Worm (Caenorhabditis elegans) whole organism, midembryonic: ENCODE results near the gene srx-119.

Experiments used
- T22C8.4 ChIP-seq: fragments of 200-800 bp; sonication (Bioruptor generic); IDR thresholded peaks from 2 replicates; pipeline ENCODE4 v1.3.6; 2022; ENCODE audit warnings: missing genetic modification characterization, missing compliant biosample characterization
- klf-2 ChIP-seq: fragments of 200-800 bp; sonication (Bioruptor generic); conservative IDR thresholded peaks from 2 replicates; pipeline ENCODE4 v1.3.6; 2022; ENCODE audit warnings: missing genetic modification reagents, missing genetic modification characterization, missing compliant biosample characterization
- med-1 ChIP-seq: sonication (generic microtip); optimal IDR thresholded peaks from 2 replicates; lab custom pipeline; 2017; ENCODE audit warnings: missing genetic modification characterization, mild to moderate bottlenecking, missing compliant biosample characterization, antibody characterized with exemption, missing genetic modification reagents; ENCODE audit not compliant: insufficient read depth
- ref-1 ChIP-seq: fragments of 200-800 bp; sonication (Bioruptor generic); conservative IDR thresholded peaks from 2 replicates; pipeline ENCODE4 v1.3.6; 2022; ENCODE audit warnings: missing genetic modification reagents, missing genetic modification characterization, missing compliant biosample characterization
- ztf-23 ChIP-seq: fragments of 200-800 bp; sonication (Bioruptor generic); IDR thresholded peaks from 2 replicates; pipeline ENCODE4 v1.3.6; 2022; ENCODE audit warnings: missing genetic modification reagents, missing genetic modification characterization, missing compliant biosample characterization

DNA sequence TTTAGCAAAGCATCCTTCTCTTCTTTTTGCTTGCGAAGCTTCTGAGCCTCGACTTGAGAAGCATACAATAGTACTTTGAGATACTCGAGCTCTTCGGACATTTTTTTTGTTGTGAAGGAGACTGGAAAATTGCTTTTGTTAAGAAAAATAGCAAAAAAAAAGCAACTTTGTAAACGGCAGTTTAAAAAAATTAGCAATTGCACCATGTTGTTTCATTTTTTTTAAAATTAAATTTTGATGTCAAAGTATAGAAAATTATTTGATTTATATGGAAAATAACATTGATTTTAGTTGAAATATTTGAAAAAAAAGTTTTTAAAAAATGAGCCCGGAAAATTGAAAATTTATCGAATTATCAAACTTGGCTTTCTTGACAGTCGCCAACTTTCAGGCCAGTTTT, 46.6 kb downstream of the srx-119 start, which contains the start of gene Y38E10A.3:
- TF ChIP-seq T22C8.4 (no peak), ref-1 (GFP tag; lab: Robert Waterston, UW) (no peak), klf-2 (no peak), ztf-23 (GFP tag; lab: Robert Waterston, UW) (no peak), med-1 (GFP tag; lab: Kevin White, UChicago) (no peak)
